Fruit fly (Drosophila melanogaster) whole organism, adult: ENCODE measurements around the gene rtet.

Source experiments
- CG33017 ChIP-seq: fragments of 200-800 bp; sonication (Bioruptor generic); optimal IDR thresholded peaks from 2 replicates; lab custom pipeline; 2018; ENCODE audit warnings: missing biosample characterization, mild to moderate bottlenecking, missing genetic modification characterization, moderate library complexity
- CG5204 ChIP-seq: fragments of 200-800 bp; sonication (Bioruptor generic); optimal IDR thresholded peaks from 2 replicates; lab custom pipeline; 2016; ENCODE audit warnings: missing biosample characterization, missing genetic modification characterization

DNA sequence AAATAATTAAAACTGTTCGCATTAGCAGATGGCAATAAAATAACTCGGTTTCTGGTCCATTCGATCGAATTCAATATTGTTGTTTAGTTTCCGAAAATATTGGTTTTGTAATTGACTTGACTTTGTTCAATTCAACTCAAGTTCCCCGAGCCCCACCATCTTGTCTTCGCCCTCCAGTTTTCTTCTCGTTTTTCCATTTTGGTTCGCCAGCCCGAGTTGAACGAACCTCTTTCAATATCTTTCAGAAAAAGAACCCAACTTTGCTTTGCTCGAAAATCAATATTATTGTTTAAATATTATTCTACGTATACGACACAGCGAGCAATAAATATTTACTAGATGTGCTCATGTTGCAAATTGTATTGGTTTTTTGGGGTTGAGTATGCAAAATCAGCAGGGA lies 50.4 kb downstream of the rtet start:
- TF ChIP-seq CG5204 (GFP tag; lab: Kevin White, UChicago) (no peak), CG33017 (no peak)
